Worm (Caenorhabditis elegans) whole organism, young adult: ENCODE data around the gene slc-30A9.

Experiments used
- C06A6.2 ChIP-seq: fragments of 200-800 bp; sonication (Bioruptor generic); conservative IDR thresholded peaks from 2 replicates; pipeline ENCODE4 v1.3.6; 2022; ENCODE audit warnings: missing genetic modification characterization, missing compliant biosample characterization
- D2030.7 ChIP-seq: fragments of 200-800 bp; sonication (Bioruptor generic); IDR thresholded peaks from 2 replicates; pipeline ENCODE4 v1.3.6; 2022; ENCODE audit warnings: missing genetic modification reagents, missing genetic modification characterization, missing compliant biosample characterization
- F23B12.7 ChIP-seq: sonication (generic microtip); optimal IDR thresholded peaks from 2 replicates; lab custom pipeline; 2017; ENCODE audit warnings: missing genetic modification characterization, mild to moderate bottlenecking, missing compliant biosample characterization, antibody characterized with exemption, moderate library complexity; ENCODE audit not compliant: insufficient read depth
- F33H1.4 ChIP-seq: fragments of 200-800 bp; sonication (Bioruptor generic); IDR thresholded peaks from 2 replicates; pipeline ENCODE4 v1.3.6; 2022; ENCODE audit warnings: missing genetic modification reagents, missing genetic modification characterization, missing compliant biosample characterization
- F49E8.2 ChIP-seq: sonication (generic microtip); optimal IDR thresholded peaks from 3 replicates; lab custom pipeline; 2017; ENCODE audit warnings: missing genetic modification characterization, mild to moderate bottlenecking, missing compliant biosample characterization, antibody characterized with exemption, moderate library complexity; ENCODE audit not compliant: insufficient read depth
- K11D2.4 ChIP-seq: fragments of 200-800 bp; sonication (Bioruptor generic); IDR thresholded peaks from 2 replicates; pipeline ENCODE4 v1.3.6; 2022; ENCODE audit warnings: missing genetic modification reagents, missing genetic modification characterization, missing compliant biosample characterization
- K12H6.12 ChIP-seq: fragments of 200-800 bp; sonication (Bioruptor generic); optimal IDR thresholded peaks from 2 replicates; lab custom pipeline; 2018; ENCODE audit warnings: mild to moderate bottlenecking, missing genetic modification characterization, missing compliant biosample characterization
- T07F8.4 ChIP-seq: sonication (generic microtip); optimal IDR thresholded peaks from 2 replicates; lab custom pipeline; 2016; ENCODE audit warnings: mild to moderate bottlenecking, missing genetic modification characterization, moderate library complexity, missing compliant biosample characterization
- T26A5.8 ChIP-seq: sonication (generic microtip); optimal IDR thresholded peaks from 2 replicates; lab custom pipeline; 2016; ENCODE audit warnings: missing genetic modification characterization, missing compliant biosample characterization
- Y56A3A.18 ChIP-seq: fragments of 200-800 bp; sonication (Bioruptor generic); IDR thresholded peaks from 2 replicates; pipeline ENCODE4 v1.3.6; 2022; ENCODE audit warnings: missing genetic modification reagents, missing genetic modification characterization, missing compliant biosample characterization
- akir-1 ChIP-seq: fragments of 200-800 bp; sonication (Bioruptor generic); optimal IDR thresholded peaks from 2 replicates; lab custom pipeline; 2018; ENCODE audit warnings: mild to moderate bottlenecking, missing genetic modification characterization, moderate library complexity, missing compliant biosample characterization
- atf-7 ChIP-seq: sonication (generic microtip); optimal IDR thresholded peaks from 2 replicates; lab custom pipeline; 2017; ENCODE audit warnings: mild to moderate bottlenecking, missing genetic modification characterization, missing compliant biosample characterization
- athp-1 ChIP-seq: sonication (generic microtip); optimal IDR thresholded peaks from 2 replicates; lab custom pipeline; 2017; ENCODE audit warnings: mild to moderate bottlenecking, missing genetic modification characterization, missing compliant biosample characterization
- attf-3 ChIP-seq: fragments of 200-800 bp; sonication (Bioruptor generic); conservative IDR thresholded peaks from 2 replicates; pipeline ENCODE4 v1.3.6; 2022; ENCODE audit warnings: missing genetic modification reagents, missing genetic modification characterization, missing compliant biosample characterization
- attf-6 ChIP-seq: fragments of 200-800 bp; sonication (Bioruptor generic); IDR thresholded peaks from 2 replicates; pipeline ENCODE4 v1.3.6; 2022; ENCODE audit warnings: missing genetic modification reagents, missing genetic modification characterization, missing compliant biosample characterization
- bed-1 ChIP-seq: fragments of 200-800 bp; sonication (Bioruptor generic); IDR thresholded peaks from 2 replicates; pipeline ENCODE4 v1.3.6; 2022; ENCODE audit warnings: missing genetic modification reagents, missing genetic modification characterization, missing compliant biosample characterization
- cebp-1 ChIP-seq, 2 experiments: fragments of 200-800 bp in 1 of 2; sonication (Bioruptor generic) in 1 of 2; sonication (generic microtip) in 1 of 2; IDR thresholded peaks in 1 of 2; optimal IDR thresholded peaks in 1 of 2; 2 replicates each; pipeline versions ENCODE4 v1.3.6 to Lab custom; 2017 to 2022; ENCODE audit warnings: missing compliant biosample characterization in 2 of 2, missing genetic modification characterization in 2 of 2, mild to moderate bottlenecking in 1 of 2, missing genetic modification reagents in 1 of 2, moderate library complexity in 1 of 2
- cebp-2 ChIP-seq: fragments of 200-800 bp; sonication (Bioruptor generic); IDR thresholded peaks from 2 replicates; pipeline ENCODE4 v1.3.6; 2022; ENCODE audit warnings: missing genetic modification characterization, missing compliant biosample characterization
- ceh-40 ChIP-seq: fragments of 200-800 bp; sonication (Bioruptor generic); IDR thresholded peaks from 2 replicates; pipeline ENCODE4 v1.3.6; 2022; ENCODE audit warnings: missing genetic modification characterization, missing compliant biosample characterization
- ceh-58 ChIP-seq: fragments of 200-800 bp; sonication (Bioruptor generic); IDR thresholded peaks from 2 replicates; pipeline ENCODE4 v1.3.6; 2022; ENCODE audit warnings: missing genetic modification characterization, missing compliant biosample characterization
- die-1 ChIP-seq: sonication (generic microtip); optimal IDR thresholded peaks from 2 replicates; lab custom pipeline; 2016; ENCODE audit warnings: missing genotype, mild to moderate bottlenecking, missing genetic modification characterization, missing compliant biosample characterization
- dox-1 ChIP-seq: fragments of 200-800 bp; sonication (Bioruptor generic); IDR thresholded peaks from 2 replicates; pipeline ENCODE4 v1.3.6; 2022; ENCODE audit warnings: missing genetic modification reagents, missing genetic modification characterization, missing compliant biosample characterization
- dpl-1 ChIP-seq: fragments of 150-350 bp; optimal IDR thresholded peaks from 2 replicates; lab custom pipeline; 2014; ENCODE audit warnings: missing biosample characterization, missing genetic modification reagents, missing genetic modification characterization
- efl-1 ChIP-seq: fragments of 150-350 bp; optimal IDR thresholded peaks from 2 replicates; lab custom pipeline; 2014; ENCODE audit warnings: missing biosample characterization, missing genetic modification reagents, missing genetic modification characterization
- egrh-3 ChIP-seq: fragments of 200-800 bp; sonication (Bioruptor generic); IDR thresholded peaks from 2 replicates; pipeline ENCODE4 v1.3.6; 2022; ENCODE audit warnings: missing genetic modification reagents, missing genetic modification characterization, missing compliant biosample characterization
- hlh-12 ChIP-seq: sonication (generic microtip); optimal IDR thresholded peaks from 2 replicates; lab custom pipeline; 2016; ENCODE audit warnings: missing genetic modification characterization, missing compliant biosample characterization
- let-526 ChIP-seq: fragments of 200-800 bp; sonication (Bioruptor generic); IDR thresholded peaks from 2 replicates; pipeline ENCODE4 v1.3.6; 2022; ENCODE audit warnings: missing genetic modification reagents, missing genetic modification characterization, missing compliant biosample characterization
- lin-26 ChIP-seq: fragments of 200-800 bp; sonication (Bioruptor generic); IDR thresholded peaks from 2 replicates; pipeline ENCODE4 v1.3.6; 2022; ENCODE audit warnings: missing genetic modification reagents, missing genetic modification characterization, missing compliant biosample characterization
- lin-54 ChIP-seq: fragments of 200-800 bp; sonication (Bioruptor generic); optimal IDR thresholded peaks from 2 replicates; lab custom pipeline; 2018; ENCODE audit warnings: mild to moderate bottlenecking, missing genetic modification characterization, missing compliant biosample characterization
- lir-1 ChIP-seq: fragments of 200-800 bp; sonication (Bioruptor generic); conservative IDR thresholded peaks from 2 replicates; pipeline ENCODE4 v1.3.6; 2022; ENCODE audit warnings: missing genetic modification reagents, missing genetic modification characterization, missing compliant biosample characterization
- madf-10 ChIP-seq: sonication (generic microtip); optimal IDR thresholded peaks from 2 replicates; lab custom pipeline; 2016; ENCODE audit warnings: mild to moderate bottlenecking, missing genetic modification characterization, missing compliant biosample characterization
- madf-6 ChIP-seq: fragments of 200-800 bp; sonication (Bioruptor generic); IDR thresholded peaks from 2 replicates; pipeline ENCODE4 v1.3.6; 2022; ENCODE audit warnings: missing genetic modification reagents, missing genetic modification characterization, missing compliant biosample characterization
- madf-8 ChIP-seq: fragments of 200-800 bp; sonication (Bioruptor generic); conservative IDR thresholded peaks from 2 replicates; pipeline ENCODE4 v1.3.6; 2022; ENCODE audit warnings: missing genetic modification reagents, missing genetic modification characterization, missing compliant biosample characterization
- mes-4 ChIP-seq: sonication (generic microtip); optimal IDR thresholded peaks from 2 replicates; lab custom pipeline; 2016; ENCODE audit warnings: missing genotype, missing genetic modification characterization, missing compliant biosample characterization
- nhr-120 ChIP-seq: fragments of 200-800 bp; sonication (Bioruptor generic); IDR thresholded peaks from 2 replicates; pipeline ENCODE4 v1.3.6; 2022; ENCODE audit warnings: missing genetic modification characterization, missing compliant biosample characterization
- nhr-90 ChIP-seq: sonication (generic microtip); optimal IDR thresholded peaks from 2 replicates; lab custom pipeline; 2016; ENCODE audit warnings: missing genotype, mild to moderate bottlenecking, missing genetic modification characterization, missing compliant biosample characterization
- pha-4 ChIP-seq: fragments of 150-350 bp; sonication (generic microtip); optimal IDR thresholded peaks from 2 replicates; lab custom pipeline; 2014; ENCODE audit warnings: missing biosample characterization, missing genetic modification reagents, missing genetic modification characterization
- rcor-1 ChIP-seq: fragments of 200-800 bp; sonication (Bioruptor generic); IDR thresholded peaks from 2 replicates; pipeline ENCODE4 v1.3.6; 2022; ENCODE audit warnings: missing genetic modification reagents, missing genetic modification characterization, missing compliant biosample characterization
- rpc-1 ChIP-seq, 2 experiments: fragments of 150-350 bp in 1 of 2; sonication (generic microtip) in 1 of 2; optimal IDR thresholded peaks; 2 replicates each; lab custom pipeline; 2014 to 2018; ENCODE audit warnings: missing biosample characterization in 1 of 2, missing genetic modification characterization in 1 of 2, missing genetic modification reagents in 1 of 2, missing genotype in 1 of 2
- snpc-1.1 ChIP-seq: sonication (generic microtip); optimal IDR thresholded peaks from 2 replicates; lab custom pipeline; 2017; ENCODE audit warnings: missing genetic modification characterization, mild to moderate bottlenecking, missing compliant biosample characterization, antibody characterized with exemption, moderate library complexity, missing genotype, missing genetic modification reagents; ENCODE audit not compliant: insufficient read depth
- snpc-1.3 ChIP-seq: sonication (generic microtip); optimal IDR thresholded peaks from 2 replicates; lab custom pipeline; 2017; ENCODE audit warnings: missing genetic modification characterization, mild to moderate bottlenecking, missing compliant biosample characterization, antibody characterized with exemption, moderate library complexity, missing genotype, missing genetic modification reagents; ENCODE audit not compliant: insufficient read depth
- tbp1 ChIP-seq: fragments of 200-800 bp; sonication (Bioruptor generic); optimal IDR thresholded peaks from 2 replicates; lab custom pipeline; 2018; ENCODE audit warnings: mild to moderate bottlenecking, missing genetic modification characterization, missing compliant biosample characterization
- tbx-9 ChIP-seq: sonication (generic microtip); optimal IDR thresholded peaks from 2 replicates; lab custom pipeline; 2016; ENCODE audit warnings: borderline replicate concordance, missing genetic modification characterization, inconsistent platforms, missing compliant biosample characterization
- tlf-1 ChIP-seq: fragments of 200-800 bp; sonication (Bioruptor generic); optimal IDR thresholded peaks from 2 replicates; lab custom pipeline; 2018; ENCODE audit warnings: mild to moderate bottlenecking, missing genetic modification characterization, missing compliant biosample characterization
- ztf-6 ChIP-seq: fragments of 200-800 bp; sonication (Bioruptor generic); IDR thresholded peaks from 2 replicates; pipeline ENCODE4 v1.3.6; 2022; ENCODE audit warnings: missing genetic modification reagents, missing genetic modification characterization, missing compliant biosample characterization

slc-30A9 gene

ce11 chrIII:2725221-2726203 is 26.9 kb upstream of the slc-30A9 start, which contains the start of gene cosa-1 (continued):
- TF ChIP-seq hlh-12 (tag; lab: Kevin White, UChicago) (no peak), attf-6 (GFP tag; lab: Robert Waterston, UW) (no peak), C06A6.2 (GFP tag; lab: Robert Waterston, UW) (no peak), bed-1 (GFP tag; lab: Robert Waterston, UW) (no peak), athp-1 (tag; lab: Kevin White, UChicago) (peak; percentile 19), tbx-9 (tag; lab: Kevin White, UChicago) (no peak), pha-4 (tag; lab: Kevin White, UChicago) (no peak), let-526 (no peak), T07F8.4 (tag; lab: Kevin White, UChicago) (no peak), madf-6 (GFP tag; lab: Robert Waterston, UW) (peak; percentile 91), lir-1 (GFP tag; lab: Robert Waterston, UW) (no peak), madf-8 (peak; percentile 78), dox-1 (GFP tag; lab: Robert Waterston, UW) (peak; percentile 62; the same call in 1 of the 2 replicates), nhr-90 (tag; lab: Kevin White, UChicago) (no peak), efl-1 (peak; percentile 37), F49E8.2 (no peak), nhr-120 (no peak), cebp-2 (no peak), snpc-1.3 (tag; lab: Kevin White, UChicago) (peak; percentile 26), cebp-1 (GFP tag; IDR thresholded peaks at IDR 0.05; lab: Robert Waterston, UW) (no peak), cebp-1 (tag; optimal IDR thresholded peaks at IDR 0.05; lab: Kevin White, UChicago) (no peak), tbp1 (GFP tag; lab: Kevin White, UChicago) (peak; percentile 18), tlf-1 (peak; percentile 20), F23B12.7 (tag; lab: Kevin White, UChicago) (no peak), T26A5.8 (tag; lab: Kevin White, UChicago) (no peak), Y56A3A.18 (GFP tag; lab: Robert Waterston, UW) (no peak), ceh-58 (no peak), lin-26 (no peak), akir-1 (no peak), F33H1.4 (peak; percentile 93), rpc-1 (optimal IDR thresholded peaks at IDR 0.05; lab: Kevin White, UChicago) (no peak), rpc-1 (tag; optimal IDR thresholded peaks at IDR 0.05; lab: Kevin White, UChicago) (peak; percentile 2), atf-7 (tag; lab: Kevin White, UChicago) (no peak), mes-4 (tag; lab: Kevin White, UChicago) (no peak), D2030.7 (GFP tag; lab: Robert Waterston, UW) (0 out of 2 replicates have a peak, but pooled peaks have one; percentile 54), K12H6.12 (tag; lab: Kevin White, UChicago) (no peak), K11D2.4 (no peak), egrh-3 (no peak), ztf-6 (no peak), rcor-1 (GFP tag; lab: Robert Waterston, UW) (peak; percentile 9; the same call in 1 of the 2 replicates), die-1 (tag; lab: Kevin White, UChicago) (no peak), snpc-1.1 (tag; lab: Kevin White, UChicago) (no peak), lin-54 (peak; percentile 38), dpl-1 (no peak), madf-10 (no peak), attf-3 (GFP tag; lab: Robert Waterston, UW) (0 out of 2 replicates have a peak, but pooled peaks have one; percentile 10), ceh-40 (GFP tag; lab: Robert Waterston, UW) (no peak)
